Worm (Caenorhabditis elegans) whole organism, early embryonic: ENCODE data around the gene Y42A5A.1.

ENCODE experiments used
- ama-1 ChIP-seq: fragments of 150-350 bp; optimal IDR thresholded peaks from 2 replicates; lab custom pipeline; 2014
- ceh-36 ChIP-seq: sonication (generic microtip); optimal IDR thresholded peaks from 2 replicates; lab custom pipeline; 2016; ENCODE audit warnings: missing genetic modification characterization, inconsistent platforms, missing compliant biosample characterization
- flt-1 ChIP-seq: fragments of 200-800 bp; sonication (Bioruptor generic); IDR thresholded peaks from 2 replicates; pipeline ENCODE4 v1.3.6; 2022; ENCODE audit warnings: missing genetic modification characterization, missing compliant biosample characterization
- scrt-1 ChIP-seq: fragments of 200-800 bp; sonication (Bioruptor generic); IDR thresholded peaks from 2 replicates; pipeline ENCODE4 v1.3.6; 2022; ENCODE audit warnings: missing genetic modification characterization, missing compliant biosample characterization
- tbx-11 ChIP-seq: fragments of 200-800 bp; sonication (Bioruptor generic); IDR thresholded peaks from 2 replicates; pipeline ENCODE4 v1.3.6; 2022; ENCODE audit warnings: missing genetic modification characterization, missing compliant biosample characterization
- tra-4 ChIP-seq: sonication (generic microtip); optimal IDR thresholded peaks from 2 replicates; lab custom pipeline; 2017; ENCODE audit warnings: missing genetic modification characterization, missing compliant biosample characterization

- TF ChIP-seq flt-1 (GFP tag; lab: Robert Waterston, UW), result no peak
- no peak for TF ChIP-seq tbx-11 (GFP tag; lab: Robert Waterston, UW)
- TF ChIP-seq ama-1 (lab: Kevin White, UChicago), result no peak
- TF ChIP-seq scrt-1 (GFP tag; lab: Robert Waterston, UW), result no peak
- no peak for TF ChIP-seq tra-4 (tag; lab: Kevin White, UChicago)
- TF ChIP-seq ceh-36 (tag; lab: Kevin White, UChicago), result no peak
These were observed 18.5 kb upstream of the Y42A5A.1 start, which contains the start of gene T04C12.8 for ce11 chrV:11069277-11069676.
